Worm (Caenorhabditis elegans) whole organism, L4/young adult: ENCODE results near the gene unc-30.

Experiments
- W03F9.2 ChIP-seq: fragments of 150-350 bp; optimal IDR thresholded peaks from 2 replicates; lab custom pipeline; 2014; ENCODE audit warnings: missing biosample characterization, missing genetic modification characterization
- dao-5 ChIP-seq: sonication (generic microtip); optimal IDR thresholded peaks from 2 replicates; lab custom pipeline; 2016; ENCODE audit warnings: missing genotype, missing genetic modification characterization, moderate library complexity, missing compliant biosample characterization
- him-1 ChIP-seq: sonication (generic microtip); optimal IDR thresholded peaks from 2 replicates; lab custom pipeline; 2016; ENCODE audit warnings: missing genotype, missing genetic modification reagents, missing genetic modification characterization, missing compliant biosample characterization

unc-30 gene

DNA sequence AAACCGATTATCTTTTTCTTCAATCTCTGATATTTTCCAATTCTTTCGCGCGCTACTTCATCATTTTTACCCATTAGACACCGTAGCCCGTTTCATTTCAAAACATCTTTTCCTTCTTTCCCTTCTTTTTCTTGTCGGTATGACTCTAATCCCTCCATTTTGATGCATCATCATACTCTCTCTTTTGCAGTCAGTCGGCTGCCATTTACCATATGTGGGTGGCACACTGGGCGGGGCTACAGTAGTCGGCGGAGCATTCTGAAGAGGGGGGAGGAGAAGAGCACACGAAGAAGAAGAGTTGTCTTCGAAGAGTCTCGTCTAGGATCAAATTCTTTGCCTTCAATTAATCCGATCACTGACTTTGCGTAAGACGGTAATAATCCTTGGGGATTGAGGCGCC, at the start of gene unc-30:
Gene unc-30 (plus strand): TSS at position 184 of the 400 bp plus-strand sequence.
- no peak for TF ChIP-seq dao-5 (tag; lab: Kevin White, UChicago)
- TF ChIP-seq W03F9.2 (tag; lab: Kevin White, UChicago), result no peak
- TF ChIP-seq him-1 (tag; lab: Kevin White, UChicago), result no peak

DNA sequence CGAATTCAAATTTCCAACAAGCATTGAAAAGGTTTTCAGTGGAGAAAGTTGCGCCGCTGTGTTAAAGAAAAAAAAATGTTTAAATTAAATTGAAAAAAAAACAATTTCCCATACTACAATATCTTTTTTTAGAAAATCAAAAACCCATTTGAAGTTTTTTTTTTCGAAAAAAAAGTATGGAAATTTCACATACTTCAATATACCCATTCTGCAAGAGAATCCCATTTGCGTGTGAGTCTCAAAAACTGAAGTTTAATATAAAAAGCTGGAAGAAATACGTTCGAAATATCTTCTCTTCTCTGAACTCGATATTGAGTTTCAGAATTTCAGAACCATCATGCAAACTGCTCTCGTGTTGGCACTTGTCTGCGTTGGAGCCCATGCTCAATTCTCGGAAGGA, 48.6 kb upstream of the unc-30 start, which contains the start of gene scl-7:
Gene scl-7 (plus strand): TSS at position 301 of the 400 bp plus-strand sequence.
- TF ChIP-seq W03F9.2 (tag; lab: Kevin White, UChicago) (no peak), dao-5 (tag; lab: Kevin White, UChicago) (no peak), him-1 (tag; lab: Kevin White, UChicago) (no peak)

DNA sequence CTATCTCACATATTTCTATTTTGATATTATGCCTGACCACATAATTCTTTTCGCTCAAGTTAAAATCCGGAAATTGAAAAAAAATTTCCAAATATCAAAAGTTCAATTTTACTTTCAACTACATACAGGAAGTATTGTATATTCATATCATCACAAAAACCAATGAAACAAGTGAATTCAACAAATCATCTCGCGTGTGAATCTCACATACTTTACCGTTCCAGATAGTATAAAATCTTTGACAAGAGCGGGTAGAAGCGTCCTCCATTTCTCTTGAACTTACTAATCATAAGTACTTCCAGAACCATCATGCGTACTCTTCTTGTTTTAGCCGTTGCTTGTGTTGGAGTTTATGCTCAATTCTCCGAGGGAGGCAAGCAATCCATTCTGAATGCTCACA, 47.3 kb upstream of the unc-30 start, which contains the start of gene scl-8:
Gene scl-8 (plus strand): TSS at position 301 of the 400 bp plus-strand sequence.
- TF ChIP-seq dao-5 (tag; lab: Kevin White, UChicago) (no peak), W03F9.2 (tag; lab: Kevin White, UChicago) (no peak), him-1 (tag; lab: Kevin White, UChicago) (no peak)

DNA sequence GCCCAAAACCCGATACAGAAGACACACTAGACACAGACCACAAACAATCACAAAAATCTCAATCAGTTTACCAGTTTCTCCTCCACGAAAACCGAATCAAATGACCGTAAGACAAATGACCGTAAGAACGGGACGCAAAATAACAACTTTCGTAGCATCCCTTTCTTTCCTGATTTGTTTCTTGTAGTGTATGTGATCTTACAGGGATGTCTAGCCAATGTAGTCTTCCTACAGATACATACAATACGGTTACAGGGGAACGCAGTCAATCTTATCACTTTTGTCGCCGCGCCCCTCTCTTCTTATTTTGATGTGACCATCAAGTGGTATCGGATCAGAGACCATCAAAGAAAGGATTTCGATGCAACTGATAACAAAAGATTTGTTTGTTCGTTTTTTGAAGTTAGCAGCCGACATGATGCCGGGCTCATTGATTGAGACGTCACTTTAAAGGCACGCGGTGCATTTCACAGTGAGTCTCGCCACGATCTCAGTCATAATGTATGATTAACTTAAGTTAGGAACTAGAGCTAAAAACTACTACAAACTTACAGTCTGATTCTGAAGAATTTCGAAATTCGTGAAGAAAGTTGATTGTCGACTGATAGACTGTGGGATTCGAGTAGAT, 43.0 kb upstream of the unc-30 start:
- no peak for TF ChIP-seq W03F9.2 (tag; lab: Kevin White, UChicago)
- TF ChIP-seq him-1 (tag; lab: Kevin White, UChicago), result no peak
- TF ChIP-seq dao-5 (tag; lab: Kevin White, UChicago), result no peak

DNA sequence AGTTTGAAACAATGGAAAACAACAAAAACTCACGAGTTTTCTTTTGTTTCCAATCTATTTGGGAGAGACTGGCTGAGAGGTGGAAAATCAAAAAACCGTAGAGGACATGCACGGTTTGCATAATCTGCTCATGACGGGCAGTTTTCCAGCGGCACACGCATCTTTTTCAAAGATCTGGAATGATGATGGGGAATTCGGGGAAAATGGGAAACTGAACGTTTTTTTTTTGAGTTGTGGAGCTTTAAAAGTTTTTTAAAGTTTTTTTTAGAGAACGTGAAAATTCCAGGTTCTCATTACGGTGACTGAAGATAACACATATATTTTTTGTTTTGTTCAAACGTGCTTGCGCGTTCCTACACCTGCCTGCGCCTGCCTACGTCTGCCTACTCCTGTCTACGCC, 42.2 kb upstream of the unc-30 start, which contains the start of gene C39E9.7:
Gene C39E9.7 (minus strand): TSS at position 101 of the 400 bp plus-strand sequence.
- TF ChIP-seq dao-5 (tag; lab: Kevin White, UChicago) (no peak), him-1 (tag; lab: Kevin White, UChicago) (no peak), W03F9.2 (tag; lab: Kevin White, UChicago) (no peak)

DNA sequence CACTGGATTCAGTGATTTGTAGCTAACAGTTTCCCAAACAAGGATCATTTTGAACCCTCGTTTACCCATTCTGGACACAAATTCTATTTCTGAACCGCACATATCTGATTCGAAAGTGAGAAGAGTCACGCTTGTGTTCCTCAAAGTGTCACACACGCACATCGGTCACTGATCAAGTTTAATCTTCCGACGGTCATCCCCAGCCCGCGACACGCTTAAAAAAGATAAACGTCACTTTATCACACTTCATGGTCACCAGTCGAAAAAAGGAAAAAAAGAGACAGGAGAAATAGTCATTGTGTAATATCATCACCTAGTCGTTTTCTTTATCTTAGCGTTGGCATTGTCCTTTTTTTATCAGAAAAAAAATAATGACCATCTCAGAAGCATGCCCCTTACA, 41.1 kb upstream of the unc-30 start:
- TF ChIP-seq him-1 (tag; lab: Kevin White, UChicago) (no peak), dao-5 (tag; lab: Kevin White, UChicago) (no peak), W03F9.2 (tag; lab: Kevin White, UChicago) (no peak)

DNA sequence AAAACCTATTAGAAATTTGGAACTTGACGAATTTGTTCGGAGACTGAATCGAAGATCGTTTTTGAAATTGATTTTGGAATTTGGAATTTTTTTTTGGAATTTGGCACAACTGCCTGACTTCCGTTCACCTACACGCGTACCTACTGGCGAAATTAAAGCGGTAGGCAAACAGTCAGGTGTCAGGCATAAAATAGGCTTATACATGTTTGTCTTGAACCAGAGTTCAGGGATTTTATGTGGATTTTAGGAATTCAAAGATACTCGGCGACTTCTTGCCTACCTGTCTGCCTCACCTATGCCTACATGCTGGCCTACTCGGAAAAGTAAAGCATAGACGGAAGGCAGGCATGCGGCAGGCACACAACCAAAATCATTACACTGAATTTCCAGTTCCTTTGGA, 40.4 kb upstream of the unc-30 start:
- TF ChIP-seq him-1 (tag; lab: Kevin White, UChicago) (no peak), W03F9.2 (tag; lab: Kevin White, UChicago) (no peak), dao-5 (tag; lab: Kevin White, UChicago) (no peak)

DNA sequence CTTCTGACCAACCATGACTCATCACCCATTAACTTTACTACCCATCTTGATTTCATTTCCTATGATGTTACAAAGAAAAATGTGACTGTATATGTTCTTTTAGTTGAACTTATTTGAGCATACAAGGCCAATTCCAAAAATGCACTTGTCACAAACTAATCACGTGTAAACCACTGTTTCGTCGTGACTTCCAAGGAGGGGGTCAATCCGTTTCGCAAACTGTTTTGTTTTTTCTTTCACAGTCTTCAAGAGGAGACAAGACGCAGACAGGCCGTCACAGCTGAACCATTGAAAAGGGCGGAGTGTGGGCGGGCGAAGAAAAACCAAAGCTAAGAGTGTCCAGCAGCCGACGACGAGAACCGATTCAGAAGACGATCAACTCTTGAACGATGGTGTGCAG, 39.7 kb upstream of the unc-30 start, which contains the start of gene C39E9.8:
Gene C39E9.8 (plus strand): TSS at position 328 of the 400 bp plus-strand sequence.
- TF ChIP-seq him-1 (tag; lab: Kevin White, UChicago) (no peak), dao-5 (tag; lab: Kevin White, UChicago) (no peak), W03F9.2 (tag; lab: Kevin White, UChicago) (no peak)

DNA sequence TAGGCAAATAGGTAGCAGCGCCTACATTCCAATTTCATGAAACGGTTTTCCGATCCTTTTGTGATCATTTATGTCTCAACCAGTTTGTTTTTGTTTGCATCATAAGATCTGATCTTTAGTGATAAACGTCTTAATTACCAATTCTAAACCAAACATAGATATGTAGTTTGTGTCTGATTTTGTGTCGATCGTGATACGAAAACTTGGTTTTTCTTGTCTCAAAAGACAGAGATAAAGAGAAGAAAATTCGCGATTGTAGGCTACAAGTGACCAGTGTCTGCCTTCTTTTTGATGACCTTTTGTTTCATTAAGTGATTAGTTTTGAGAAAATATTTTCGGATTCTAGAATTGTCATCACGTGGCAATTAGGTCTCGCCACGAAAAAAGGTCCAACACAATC, 38.6 kb upstream of the unc-30 start:
- TF ChIP-seq dao-5 (tag; lab: Kevin White, UChicago), result no peak
- TF ChIP-seq him-1 (tag; lab: Kevin White, UChicago), result no peak
- TF ChIP-seq W03F9.2 (tag; lab: Kevin White, UChicago), result no peak

DNA sequence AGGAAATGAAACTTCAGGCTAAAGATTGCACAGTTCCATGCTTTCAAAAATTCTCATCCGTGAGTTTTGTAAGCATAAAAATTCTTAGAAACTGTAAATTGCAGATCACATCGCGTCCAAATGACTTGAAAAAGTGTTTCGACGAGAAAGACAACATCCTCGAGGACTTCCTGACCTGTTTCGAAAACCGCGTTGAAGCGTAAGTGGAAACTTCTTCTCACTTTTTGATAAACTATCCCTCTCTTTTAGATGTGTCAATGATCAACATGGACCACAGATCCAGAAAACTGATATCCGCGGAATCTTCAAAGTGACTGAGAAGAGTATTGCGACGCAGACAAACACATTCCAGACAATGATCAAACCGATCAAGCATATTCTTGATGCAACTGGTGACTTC, 37.9 kb upstream of the unc-30 start:
- no peak for TF ChIP-seq W03F9.2 (tag; lab: Kevin White, UChicago)
- no peak for TF ChIP-seq dao-5 (tag; lab: Kevin White, UChicago)
- no peak for TF ChIP-seq him-1 (tag; lab: Kevin White, UChicago)

DNA sequence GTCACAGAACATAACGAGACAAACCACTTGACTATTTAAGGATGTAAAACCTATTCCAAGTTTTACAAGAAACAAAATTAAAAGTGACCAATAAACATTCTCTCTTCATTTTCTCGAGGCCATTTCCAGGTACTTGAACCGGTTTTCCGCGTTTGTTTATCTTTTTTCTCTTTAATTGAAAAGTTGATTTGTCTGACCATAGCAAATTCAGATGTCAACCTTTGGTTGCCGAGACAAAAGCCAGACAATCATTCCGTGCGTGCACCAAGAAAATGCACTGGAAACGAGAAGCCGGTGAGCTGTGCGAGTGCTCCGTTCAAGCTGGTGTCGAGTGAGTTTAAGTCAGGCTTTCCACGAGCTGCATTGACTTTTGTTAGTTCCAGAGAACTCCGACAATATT, 36.7 kb upstream of the unc-30 start:
- no peak for TF ChIP-seq dao-5 (tag; lab: Kevin White, UChicago)
- no peak for TF ChIP-seq W03F9.2 (tag; lab: Kevin White, UChicago)
- TF ChIP-seq him-1 (tag; lab: Kevin White, UChicago), result no peak

DNA sequence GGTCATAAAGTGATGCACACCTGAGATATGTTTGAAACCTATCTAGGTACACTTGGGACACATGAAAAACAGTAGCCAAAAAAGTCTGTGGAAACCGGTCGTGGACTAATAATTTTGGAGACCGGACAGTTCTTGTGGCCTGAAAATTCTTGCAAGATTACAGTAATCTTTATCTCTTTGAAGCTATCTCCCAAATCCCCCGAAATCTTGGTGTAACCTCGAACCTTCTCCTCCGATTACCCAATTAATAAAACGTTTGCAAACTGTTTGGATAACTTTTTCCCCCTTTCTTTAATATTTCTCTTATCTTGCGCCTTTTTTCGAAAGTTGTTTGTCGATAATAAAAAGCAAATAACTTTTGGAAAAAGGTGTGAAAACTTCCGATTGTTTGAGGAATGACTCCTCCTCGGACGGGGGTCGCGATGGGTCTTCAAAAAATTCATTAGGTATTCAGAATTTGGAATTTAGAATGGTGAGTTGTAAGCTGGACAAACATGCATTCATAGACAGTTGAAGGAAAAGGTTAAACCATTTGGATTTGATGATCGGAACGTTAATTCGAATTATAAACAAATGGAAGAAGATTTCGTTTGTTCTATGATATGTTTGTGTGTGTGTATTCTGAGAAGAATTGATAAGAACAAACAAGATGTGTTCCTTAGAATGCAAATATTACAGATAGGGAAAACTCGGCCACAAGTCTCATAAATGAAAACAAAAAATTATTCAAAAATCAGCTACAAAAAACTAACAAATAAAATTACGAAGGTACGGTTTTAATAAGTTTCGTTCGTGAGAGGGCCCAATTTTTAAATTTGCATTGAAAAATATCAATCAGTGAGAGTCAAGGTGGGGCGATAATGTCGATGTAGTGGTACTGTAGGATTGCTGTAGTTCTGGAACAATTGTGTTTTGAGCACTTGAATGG, 35.7 kb upstream of the unc-30 start:
- TF ChIP-seq W03F9.2 (tag; lab: Kevin White, UChicago) (no peak), him-1 (tag; lab: Kevin White, UChicago) (no peak), dao-5 (tag; lab: Kevin White, UChicago) (no peak)

DNA sequence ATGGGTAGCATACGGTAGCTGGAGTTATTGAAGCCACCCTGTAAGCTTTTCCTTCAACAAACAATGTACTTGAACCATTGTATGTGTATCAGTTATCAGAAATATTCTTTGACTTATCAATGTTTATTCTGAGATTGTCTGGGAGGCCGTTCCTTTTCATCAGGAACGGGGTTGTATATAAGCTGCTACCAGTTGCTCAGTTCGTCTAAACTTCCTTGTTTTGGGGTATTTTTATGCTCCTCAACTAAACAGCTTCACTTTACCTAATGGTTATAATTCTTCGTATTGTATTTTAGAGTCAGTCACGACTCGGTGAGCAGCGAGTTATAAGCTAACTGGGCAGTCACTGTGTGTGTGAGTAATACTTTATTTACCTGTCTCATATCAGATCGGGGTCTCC, 33.1 kb upstream of the unc-30 start:
- TF ChIP-seq W03F9.2 (tag; lab: Kevin White, UChicago) (no peak), dao-5 (tag; lab: Kevin White, UChicago) (no peak), him-1 (tag; lab: Kevin White, UChicago) (no peak)
